Fruit fly (Drosophila melanogaster) whole organism, embryonic: ENCODE results near the gene Vha16-2.

Experiments
- Abd-B ChIP-seq: fragments of 200-800 bp; sonication (Bioruptor generic); optimal IDR thresholded peaks from 2 replicates; lab custom pipeline; 2018; ENCODE audit warnings: missing biosample characterization, mild to moderate bottlenecking, missing genetic modification characterization, moderate library complexity
- Aef1 ChIP-seq: fragments of 200-800 bp; sonication (Bioruptor generic); IDR thresholded peaks from 3 replicates; pipeline ENCODE4 v1.3.6; 2022; ENCODE audit warnings: missing biosample characterization, missing genetic modification characterization
- Atf6 ChIP-seq: fragments of 200-800 bp; sonication (Bioruptor generic); IDR thresholded peaks from 2 replicates; pipeline ENCODE4 v1.3.6; 2022; ENCODE audit warnings: missing biosample characterization, missing genetic modification characterization
- CG10979 ChIP-seq: fragments of 200-800 bp; sonication (Bioruptor generic); optimal IDR thresholded peaks from 2 replicates; lab custom pipeline; 2018; ENCODE audit warnings: missing biosample characterization, mild to moderate bottlenecking, missing genetic modification characterization, moderate library complexity
- CG11085 ChIP-seq: fragments of 200-800 bp; sonication (Bioruptor generic); IDR thresholded peaks from 2 replicates; pipeline ENCODE4 v1.3.6; 2022; ENCODE audit warnings: missing biosample characterization, missing genetic modification characterization
- CG11456 ChIP-seq: fragments of 200-800 bp; sonication (Bioruptor generic); IDR thresholded peaks from 3 replicates; pipeline ENCODE4 v1.3.6; 2022; ENCODE audit warnings: missing biosample characterization, missing genetic modification characterization
- CG1233 ChIP-seq: fragments of 200-800 bp; sonication (Bioruptor generic); optimal IDR thresholded peaks from 4 replicates; lab custom pipeline; 2018; ENCODE audit warnings: missing biosample characterization, mild to moderate bottlenecking, missing genetic modification characterization
- CG12659 ChIP-seq: fragments of 200-800 bp; sonication (Bioruptor generic); optimal IDR thresholded peaks from 3 replicates; lab custom pipeline; 2017; ENCODE audit warnings: mild to moderate bottlenecking, missing biosample characterization, missing genetic modification reagents, missing genetic modification characterization
- CG12744 ChIP-seq: fragments of 200-800 bp; sonication (Bioruptor generic); optimal IDR thresholded peaks from 2 replicates; lab custom pipeline; 2016; ENCODE audit warnings: missing biosample characterization, missing genetic modification characterization
- CG18599 ChIP-seq: fragments of 200-800 bp; sonication (Bioruptor generic); optimal IDR thresholded peaks from 3 replicates; lab custom pipeline; 2017; ENCODE audit warnings: missing biosample characterization, missing genetic modification characterization, mild to moderate bottlenecking, moderate library complexity, missing genetic modification reagents
- CG18764 ChIP-seq: fragments of 200-800 bp; sonication (Bioruptor generic); optimal IDR thresholded peaks from 3 replicates; lab custom pipeline; 2016; ENCODE audit warnings: missing biosample characterization, missing genetic modification characterization
- CG3407 ChIP-seq: fragments of 200-800 bp; sonication (Bioruptor generic); optimal IDR thresholded peaks from 2 replicates; lab custom pipeline; 2018; ENCODE audit warnings: missing biosample characterization, mild to moderate bottlenecking, missing genetic modification characterization
- CG6765 ChIP-seq: fragments of 200-800 bp; sonication (Bioruptor generic); optimal IDR thresholded peaks from 3 replicates; lab custom pipeline; 2017; ENCODE audit warnings: missing biosample characterization, mild to moderate bottlenecking, missing genetic modification characterization
- CG7839 ChIP-seq: fragments of 200-800 bp; sonication (Bioruptor generic); optimal IDR thresholded peaks from 3 replicates; lab custom pipeline; 2018; ENCODE audit warnings: missing biosample characterization, mild to moderate bottlenecking, missing genetic modification characterization, moderate library complexity
- CG8924 ChIP-seq: fragments of 200-800 bp; optimal IDR thresholded peaks from 3 replicates; lab custom pipeline; 2019; ENCODE audit warnings: missing biosample characterization, mild to moderate bottlenecking, missing genetic modification characterization, moderate library complexity
- Camta ChIP-seq: fragments of 200-800 bp; sonication (Bioruptor generic); optimal IDR thresholded peaks from 2 replicates; lab custom pipeline; 2016; ENCODE audit warnings: missing biosample characterization, missing genetic modification characterization
- D ChIP-seq, 2 experiments: fragments of 200-800 bp in 1 of 2; fragments of >200 bp in 1 of 2; sonication (Bioruptor generic) in 1 of 2; optimal IDR thresholded peaks; 2 replicates in 1 of 2; 3 replicates in 1 of 2; lab custom pipeline; 2017; ENCODE audit warnings: mild to moderate bottlenecking in 1 of 2, missing biosample characterization in 1 of 2, missing genetic modification characterization in 1 of 2, missing genetic modification reagents in 1 of 2
- Dek ChIP-seq: fragments of 200-800 bp; sonication (Bioruptor generic); optimal IDR thresholded peaks from 3 replicates; lab custom pipeline; 2019; ENCODE audit warnings: missing biosample characterization, mild to moderate bottlenecking, missing genetic modification characterization, moderate library complexity
- Doc2 ChIP-seq: fragments of 200-800 bp; sonication (Bioruptor generic); IDR thresholded peaks from 2 replicates; pipeline ENCODE4 v1.3.6; 2022; ENCODE audit warnings: missing biosample characterization, missing genetic modification characterization
- Dp ChIP-seq: fragments of 200-800 bp; sonication (Bioruptor generic); optimal IDR thresholded peaks from 2 replicates; lab custom pipeline; 2018; ENCODE audit warnings: missing biosample characterization, mild to moderate bottlenecking, missing genetic modification characterization, moderate library complexity
- HLHmδ ChIP-seq: fragments of 200-800 bp; sonication (Bioruptor generic); optimal IDR thresholded peaks from 2 replicates; lab custom pipeline; 2018; ENCODE audit warnings: missing biosample characterization, mild to moderate bottlenecking, missing genetic modification characterization, moderate library complexity
- Kr ChIP-seq: fragments of 200-800 bp; sonication (Bioruptor generic); optimal IDR thresholded peaks from 2 replicates; lab custom pipeline; 2017; ENCODE audit warnings: missing biosample characterization, mild to moderate bottlenecking, missing genetic modification characterization
- MESR4 ChIP-seq: fragments of 200-800 bp; sonication (Bioruptor generic); optimal IDR thresholded peaks from 2 replicates; lab custom pipeline; 2018; ENCODE audit warnings: missing biosample characterization, mild to moderate bottlenecking, missing genetic modification characterization, moderate library complexity
- MTF-1 ChIP-seq: fragments of 200-800 bp; sonication (Bioruptor generic); optimal IDR thresholded peaks from 2 replicates; lab custom pipeline; 2018; ENCODE audit warnings: missing biosample characterization, mild to moderate bottlenecking, missing genetic modification characterization, borderline replicate concordance
- Meics ChIP-seq: fragments of 200-800 bp; sonication (Bioruptor generic); optimal IDR thresholded peaks from 2 replicates; lab custom pipeline; 2017; ENCODE audit warnings: missing biosample characterization, mild to moderate bottlenecking, missing genetic modification characterization
- Mes4 ChIP-seq: fragments of 200-800 bp; sonication (Bioruptor generic); optimal IDR thresholded peaks from 2 replicates; lab custom pipeline; 2016; ENCODE audit warnings: missing biosample characterization, missing genetic modification characterization
- Myb ChIP-seq: fragments of 200-800 bp; sonication (Bioruptor generic); optimal IDR thresholded peaks from 2 replicates; lab custom pipeline; 2016; ENCODE audit warnings: missing biosample characterization, missing genetic modification characterization
- Neu2 ChIP-seq: fragments of 200-800 bp; sonication (Bioruptor generic); optimal IDR thresholded peaks from 3 replicates; lab custom pipeline; 2016; ENCODE audit warnings: missing biosample characterization, missing genetic modification characterization, borderline replicate concordance
- PHDP ChIP-seq: fragments of 200-800 bp; sonication (Bioruptor generic); optimal IDR thresholded peaks from 3 replicates; lab custom pipeline; 2018; ENCODE audit warnings: missing biosample characterization, mild to moderate bottlenecking, missing genetic modification characterization, moderate library complexity
- Tbp ChIP-seq: fragments of >200 bp; optimal IDR thresholded peaks from 2 replicates; lab custom pipeline; 2018; ENCODE audit warnings: missing biosample characterization, missing genetic modification characterization
- Vsx1 ChIP-seq: fragments of 200-800 bp; sonication (Bioruptor generic); optimal IDR thresholded peaks from 2 replicates; lab custom pipeline; 2017; ENCODE audit warnings: missing biosample characterization, mild to moderate bottlenecking, missing genetic modification characterization, missing genetic modification reagents
- YL-1 ChIP-seq: fragments of 200-800 bp; sonication (Bioruptor generic); optimal IDR thresholded peaks from 3 replicates; lab custom pipeline; 2017; ENCODE audit warnings: missing biosample characterization, mild to moderate bottlenecking, missing genetic modification characterization
- ase ChIP-seq: fragments of 200-800 bp; sonication (Bioruptor generic); IDR thresholded peaks from 3 replicates; pipeline ENCODE4 v1.3.6; 2022; ENCODE audit warnings: missing biosample characterization, missing genetic modification characterization
- cad ChIP-seq: fragments of >200 bp; optimal IDR thresholded peaks from 2 replicates; lab custom pipeline; 2017; ENCODE audit warnings: missing biosample characterization, missing genetic modification characterization
- fd96Cb ChIP-seq: fragments of 200-800 bp; sonication (Bioruptor generic); optimal IDR thresholded peaks from 2 replicates; lab custom pipeline; 2018; ENCODE audit warnings: missing biosample characterization, mild to moderate bottlenecking, missing genetic modification characterization, moderate library complexity
- fru ChIP-seq: fragments of >200 bp; optimal IDR thresholded peaks from 2 replicates; lab custom pipeline; 2017
- gsb ChIP-seq: fragments of 200-800 bp; sonication (Bioruptor generic); IDR thresholded peaks from 2 replicates; pipeline ENCODE4 v1.3.6; 2022; ENCODE audit warnings: missing biosample characterization, missing genetic modification characterization
- hb ChIP-seq: fragments of 200-800 bp; sonication (Bioruptor generic); IDR thresholded peaks from 3 replicates; pipeline ENCODE4 v1.3.6; 2022; ENCODE audit warnings: missing biosample characterization, missing genetic modification characterization; ENCODE audit not compliant: partially characterized antibody
- kay ChIP-seq: fragments of 200-800 bp; sonication (Bioruptor generic); optimal IDR thresholded peaks from 2 replicates; lab custom pipeline; 2016; ENCODE audit warnings: missing biosample characterization, missing genetic modification characterization
- ken ChIP-seq: fragments of 200-800 bp; sonication (Bioruptor generic); IDR thresholded peaks from 3 replicates; pipeline ENCODE4 v1.3.6; 2022; ENCODE audit warnings: missing biosample characterization, missing genetic modification characterization
- maf-S ChIP-seq: fragments of 200-800 bp; sonication (Bioruptor generic); optimal IDR thresholded peaks from 2 replicates; lab custom pipeline; 2016; ENCODE audit warnings: missing biosample characterization, missing genetic modification characterization
- nerfin-2 ChIP-seq: fragments of 200-800 bp; sonication (Bioruptor generic); IDR thresholded peaks from 2 replicates; pipeline ENCODE4 v1.3.6; 2022; ENCODE audit warnings: missing biosample characterization, missing genetic modification characterization; ENCODE audit not compliant: partially characterized antibody
- oc ChIP-seq: fragments of 200-800 bp; sonication (Bioruptor generic); optimal IDR thresholded peaks from 2 replicates; lab custom pipeline; 2018; ENCODE audit warnings: missing biosample characterization, mild to moderate bottlenecking, missing genetic modification characterization, moderate library complexity
- org-1 ChIP-seq: fragments of 200-800 bp; sonication (Bioruptor generic); optimal IDR thresholded peaks from 2 replicates; lab custom pipeline; 2017; ENCODE audit warnings: missing biosample characterization, missing genetic modification characterization
- pnt ChIP-seq: fragments of 200-800 bp; sonication (Bioruptor generic); optimal IDR thresholded peaks from 3 replicates; lab custom pipeline; 2016; ENCODE audit warnings: missing biosample characterization, missing genetic modification characterization
- psq ChIP-seq: fragments of 200-800 bp; sonication (Bioruptor generic); optimal IDR thresholded peaks from 2 replicates; lab custom pipeline; 2017; ENCODE audit warnings: missing biosample characterization, missing genetic modification characterization
- rib ChIP-seq: fragments of 200-800 bp; sonication (Bioruptor generic); IDR thresholded peaks from 2 replicates; pipeline ENCODE4 v1.3.6; 2022; ENCODE audit warnings: missing biosample characterization, missing genetic modification characterization
- shn ChIP-seq: fragments of 200-800 bp; sonication (Bioruptor generic); optimal IDR thresholded peaks from 3 replicates; lab custom pipeline; 2016; ENCODE audit warnings: missing biosample characterization, missing genetic modification characterization
- slou ChIP-seq: fragments of 200-800 bp; sonication (Bioruptor generic); optimal IDR thresholded peaks from 3 replicates; lab custom pipeline; 2016; ENCODE audit warnings: missing biosample characterization, missing genetic modification characterization
- so ChIP-seq: fragments of 200-800 bp; sonication (Bioruptor generic); IDR thresholded peaks from 3 replicates; pipeline ENCODE4 v1.3.6; 2022; ENCODE audit warnings: missing biosample characterization, missing genetic modification characterization
- trh ChIP-seq: fragments of 200-800 bp; sonication (Bioruptor generic); optimal IDR thresholded peaks from 2 replicates; lab custom pipeline; 2016; ENCODE audit warnings: missing biosample characterization, missing genetic modification characterization

The Vha16-2 gene

DNA sequence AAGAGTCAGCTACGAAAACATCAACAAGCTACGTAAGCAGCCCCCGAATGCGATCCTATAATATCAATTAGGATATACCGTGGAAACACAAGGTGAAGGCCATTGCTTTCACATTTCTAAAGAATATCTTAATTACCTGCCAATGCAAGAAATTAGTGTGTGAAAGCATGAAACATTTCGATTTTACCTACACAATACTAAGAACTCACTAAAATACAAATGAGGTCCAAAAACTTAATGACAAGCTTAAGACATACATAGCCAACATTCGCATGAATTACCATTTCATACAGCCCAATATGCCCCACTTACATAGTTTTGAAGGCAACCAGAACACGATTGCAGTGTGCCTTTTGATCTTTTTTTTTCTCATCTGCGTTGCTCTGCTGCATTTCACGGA is 45.1 kb upstream of the Vha16-2 start (continued):
- TF ChIP-seq nerfin-2 (no peak), hb (GFP tag; lab: Robert Waterston, UW) (no peak), Camta (GFP tag; lab: Kevin White, UChicago) (no peak), CG12744 (no peak), MESR4 (GFP tag; lab: Kevin White, UChicago) (no peak), Dp (GFP tag; lab: Kevin White, UChicago) (no peak), MTF-1 (GFP tag; lab: Kevin White, UChicago) (no peak), gsb (no peak), Abd-B (peak; percentile 29), Vsx1 (GFP tag; lab: Kevin White, UChicago) (no peak), Aef1 (GFP tag; lab: Robert Waterston, UW) (0 out of 3 replicates have a peak, but pooled peaks have one; percentile 12), maf-S (GFP tag; lab: Kevin White, UChicago) (no peak), kay (GFP tag; lab: Kevin White, UChicago) (no peak), org-1 (no peak), slou (no peak), CG7839 (peak; percentile 22), YL-1 (GFP tag; lab: Kevin White, UChicago) (no peak), PHDP (no peak), Neu2 (GFP tag; lab: Kevin White, UChicago) (no peak), so (no peak), CG6765 (GFP tag; lab: Kevin White, UChicago) (no peak), CG18599 (no peak), shn (GFP tag; lab: Kevin White, UChicago) (peak; percentile 22), oc (tag; lab: Kevin White, UChicago) (no peak), ase (GFP tag; lab: Robert Waterston, UW) (no peak; the same call in 2 of the 3 replicates), Dek (no peak), Myb (GFP tag; lab: Kevin White, UChicago) (no peak), HLHmδ (no peak), pnt (GFP tag; lab: Kevin White, UChicago) (peak; percentile 27), Kr (GFP tag; lab: Kevin White, UChicago) (no peak), CG1233 (no peak), Tbp (GFP tag; lab: Kevin White, UChicago) (no peak), Atf6 (GFP tag; lab: Robert Waterston, UW) (no peak), CG11456 (GFP tag; lab: Robert Waterston, UW) (no peak), Mes4 (GFP tag; lab: Kevin White, UChicago) (peak; percentile 26), psq (GFP tag; lab: Kevin White, UChicago) (no peak), fd96Cb (peak; percentile 35), rib (GFP tag; lab: Robert Waterston, UW) (no peak), CG11085 (GFP tag; lab: Robert Waterston, UW) (no peak), CG12659 (GFP tag; lab: Kevin White, UChicago) (no peak), CG8924 (peak; percentile 40), trh (GFP tag; lab: Kevin White, UChicago) (no peak), CG10979 (peak; percentile 58), ken (GFP tag; lab: Robert Waterston, UW) (no peak), CG18764 (peak; percentile 23), Doc2 (no peak), cad (GFP tag; lab: Kevin White, UChicago) (no peak), D (optimal IDR thresholded peaks at IDR 0.05; lab: Kevin White, UChicago) (no peak), D (GFP tag; optimal IDR thresholded peaks at IDR 0.05; lab: Kevin White, UChicago) (peak; percentile 32), Meics (GFP tag; lab: Kevin White, UChicago) (no peak), fru (lab: Kevin White, UChicago) (no peak), CG3407 (GFP tag; lab: Kevin White, UChicago) (no peak)
